Fruit fly (Drosophila melanogaster) whole organism, embryonic: Measurements from ENCODE around the gene CG32459.

ENCODE experiments used
- Abd-B ChIP-seq: fragments of 200-800 bp; sonication (Bioruptor generic); optimal IDR thresholded peaks from 2 replicates; lab custom pipeline; 2018; ENCODE audit warnings: missing biosample characterization, mild to moderate bottlenecking, missing genetic modification characterization, moderate library complexity
- Atf-2 ChIP-seq: fragments of 200-800 bp; sonication (Bioruptor generic); optimal IDR thresholded peaks from 2 replicates; lab custom pipeline; 2016; ENCODE audit warnings: missing biosample characterization, missing genetic modification characterization
- Atf3 ChIP-seq: fragments of 200-800 bp; sonication (Bioruptor generic); optimal IDR thresholded peaks from 3 replicates; lab custom pipeline; 2016; ENCODE audit warnings: missing biosample characterization, missing genetic modification characterization
- B-H2 ChIP-seq: fragments of 200-800 bp; sonication (Bioruptor generic); optimal IDR thresholded peaks from 2 replicates; lab custom pipeline; 2018; ENCODE audit warnings: missing biosample characterization, mild to moderate bottlenecking, missing genetic modification characterization
- Bdp1 ChIP-seq: fragments of 200-800 bp; sonication (Bioruptor generic); optimal IDR thresholded peaks from 3 replicates; lab custom pipeline; 2016; ENCODE audit warnings: missing biosample characterization, missing genetic modification characterization
- CG10274 ChIP-seq: fragments of 200-800 bp; sonication (Bioruptor generic); optimal IDR thresholded peaks from 3 replicates; lab custom pipeline; 2017; ENCODE audit warnings: missing biosample characterization, mild to moderate bottlenecking, missing genetic modification characterization
- CG10959 ChIP-seq: fragments of 200-800 bp; sonication (Bioruptor generic); IDR thresholded peaks from 2 replicates; pipeline ENCODE4 v1.3.6; 2022; ENCODE audit warnings: missing biosample characterization, missing genetic modification characterization
- CG12744 ChIP-seq: fragments of 200-800 bp; sonication (Bioruptor generic); optimal IDR thresholded peaks from 2 replicates; lab custom pipeline; 2016; ENCODE audit warnings: missing biosample characterization, missing genetic modification characterization
- CG14050 ChIP-seq: fragments of 200-800 bp; sonication (Bioruptor generic); IDR thresholded peaks from 3 replicates; pipeline ENCODE4 v1.3.6; 2022; ENCODE audit warnings: missing biosample characterization, missing genetic modification characterization
- CG17186 ChIP-seq: fragments of 200-800 bp; sonication (Bioruptor generic); optimal IDR thresholded peaks from 3 replicates; lab custom pipeline; 2017; ENCODE audit warnings: missing biosample characterization, missing genetic modification reagents, missing genetic modification characterization
- CG2712 ChIP-seq: fragments of 200-800 bp; optimal IDR thresholded peaks from 3 replicates; lab custom pipeline; 2019; ENCODE audit warnings: missing biosample characterization, mild to moderate bottlenecking, missing genetic modification characterization, moderate library complexity
- CG3838 ChIP-seq: fragments of 200-800 bp; sonication (Bioruptor generic); optimal IDR thresholded peaks from 3 replicates; lab custom pipeline; 2016; ENCODE audit warnings: missing biosample characterization, missing genetic modification characterization
- CG4282 ChIP-seq: fragments of 200-800 bp; sonication (Bioruptor generic); optimal IDR thresholded peaks from 2 replicates; lab custom pipeline; 2016; ENCODE audit warnings: missing biosample characterization, missing genetic modification characterization
- CG4328 ChIP-seq: fragments of 200-800 bp; sonication (Bioruptor generic); optimal IDR thresholded peaks from 3 replicates; lab custom pipeline; 2017; ENCODE audit warnings: missing biosample characterization, missing genetic modification reagents, missing genetic modification characterization
- CG4854 ChIP-seq: fragments of 200-800 bp; sonication (Bioruptor generic); optimal IDR thresholded peaks from 2 replicates; lab custom pipeline; 2016; ENCODE audit warnings: missing biosample characterization, missing genetic modification characterization, inconsistent platforms
- CG5180 ChIP-seq: fragments of 200-800 bp; sonication (Bioruptor generic); optimal IDR thresholded peaks from 3 replicates; lab custom pipeline; 2017; ENCODE audit warnings: missing biosample characterization, missing genetic modification characterization, mild to moderate bottlenecking, moderate library complexity, missing genetic modification reagents
- CG6854 ChIP-seq: fragments of 200-800 bp; sonication (Bioruptor generic); optimal IDR thresholded peaks from 3 replicates; lab custom pipeline; 2017; ENCODE audit warnings: missing biosample characterization, mild to moderate bottlenecking, missing genetic modification characterization
- CG8944 ChIP-seq: fragments of 200-800 bp; sonication (Bioruptor generic); optimal IDR thresholded peaks from 3 replicates; lab custom pipeline; 2016; ENCODE audit warnings: missing biosample characterization, missing genetic modification characterization
- D ChIP-seq, 2 experiments: fragments of 200-800 bp in 1 of 2; fragments of >200 bp in 1 of 2; sonication (Bioruptor generic) in 1 of 2; optimal IDR thresholded peaks; 2 replicates in 1 of 2; 3 replicates in 1 of 2; lab custom pipeline; 2017; ENCODE audit warnings: mild to moderate bottlenecking in 1 of 2, missing biosample characterization in 1 of 2, missing genetic modification characterization in 1 of 2, missing genetic modification reagents in 1 of 2
- Dbx ChIP-seq: fragments of 200-800 bp; sonication (Bioruptor generic); IDR thresholded peaks from 3 replicates; pipeline ENCODE4 v1.3.6; 2022; ENCODE audit warnings: missing biosample characterization, missing genetic modification characterization
- Dref ChIP-seq: fragments of 200-800 bp; sonication (Bioruptor generic); IDR thresholded peaks from 2 replicates; pipeline ENCODE4 v1.3.6; 2022; ENCODE audit warnings: missing biosample characterization, missing genetic modification characterization
- Fer2 ChIP-seq: fragments of 200-800 bp; sonication (Bioruptor generic); optimal IDR thresholded peaks from 2 replicates; lab custom pipeline; 2018; ENCODE audit warnings: missing biosample characterization, mild to moderate bottlenecking, missing genetic modification characterization, moderate library complexity
- H15 ChIP-seq: fragments of 200-800 bp; sonication (Bioruptor generic); IDR thresholded peaks from 3 replicates; pipeline ENCODE4 v1.3.6; 2022; ENCODE audit warnings: missing biosample characterization, missing genetic modification characterization
- HmgZ ChIP-seq: fragments of 200-800 bp; sonication (Bioruptor generic); optimal IDR thresholded peaks from 2 replicates; lab custom pipeline; 2018; ENCODE audit warnings: missing biosample characterization, mild to moderate bottlenecking, missing genetic modification characterization
- Hmx ChIP-seq: fragments of 200-800 bp; sonication (Bioruptor generic); optimal IDR thresholded peaks from 2 replicates; lab custom pipeline; 2016; ENCODE audit warnings: missing biosample characterization, missing genetic modification characterization
- Spps ChIP-seq: fragments of 200-800 bp; sonication (Bioruptor generic); optimal IDR thresholded peaks from 2 replicates; lab custom pipeline; 2018; ENCODE audit warnings: missing biosample characterization, mild to moderate bottlenecking, missing genetic modification characterization
- Sry-β ChIP-seq: fragments of 200-800 bp; sonication (Bioruptor generic); optimal IDR thresholded peaks from 2 replicates; lab custom pipeline; 2018; ENCODE audit warnings: missing biosample characterization, mild to moderate bottlenecking, missing genetic modification characterization, moderate library complexity
- Sry-δ ChIP-seq: fragments of 200-800 bp; sonication (Bioruptor generic); optimal IDR thresholded peaks from 2 replicates; lab custom pipeline; 2016; ENCODE audit warnings: missing biosample characterization, missing genetic modification characterization
- Taf1 ChIP-seq: fragments of 200-800 bp; sonication (Bioruptor generic); IDR thresholded peaks from 2 replicates; pipeline ENCODE4 v1.3.6; 2022; ENCODE audit warnings: missing biosample characterization, missing genetic modification characterization
- Tbp ChIP-seq: fragments of >200 bp; optimal IDR thresholded peaks from 2 replicates; lab custom pipeline; 2018; ENCODE audit warnings: missing biosample characterization, missing genetic modification characterization
- Xbp1 ChIP-seq: fragments of 200-800 bp; sonication (Bioruptor generic); optimal IDR thresholded peaks from 3 replicates; lab custom pipeline; 2016; ENCODE audit warnings: missing biosample characterization, mild to moderate bottlenecking, missing genetic modification characterization
- abd-A ChIP-seq: fragments of 200-800 bp; sonication (Bioruptor generic); optimal IDR thresholded peaks from 3 replicates; lab custom pipeline; 2019; ENCODE audit warnings: missing biosample characterization, mild to moderate bottlenecking, missing genetic modification characterization, moderate library complexity
- ac ChIP-seq: fragments of 200-800 bp; sonication (Bioruptor generic); optimal IDR thresholded peaks from 3 replicates; lab custom pipeline; 2017; ENCODE audit warnings: missing biosample characterization, mild to moderate bottlenecking, missing genetic modification characterization
- ap ChIP-seq: fragments of 200-800 bp; sonication (Bioruptor generic); IDR thresholded peaks from 2 replicates; pipeline ENCODE4 v1.3.6; 2022; ENCODE audit warnings: missing biosample characterization, missing genetic modification characterization
- crp ChIP-seq, 2 experiments: fragments of 200-800 bp; sonication (Bioruptor generic); optimal IDR thresholded peaks; 2 replicates in 1 of 2; 3 replicates in 1 of 2; lab custom pipeline; 2017; ENCODE audit warnings: missing biosample characterization in 2 of 2, missing genetic modification characterization in 2 of 2, mild to moderate bottlenecking in 1 of 2, moderate library complexity in 1 of 2
- dimm ChIP-seq: fragments of 200-800 bp; sonication (Bioruptor generic); IDR thresholded peaks from 2 replicates; pipeline ENCODE4 v1.3.6; 2022; ENCODE audit warnings: missing biosample characterization, missing genetic modification characterization
- exex ChIP-seq: fragments of 200-800 bp; sonication (Bioruptor generic); optimal IDR thresholded peaks from 4 replicates; lab custom pipeline; 2018; ENCODE audit warnings: missing biosample characterization, mild to moderate bottlenecking, missing genetic modification characterization, moderate library complexity
- gce ChIP-seq: fragments of 200-800 bp; sonication (Bioruptor generic); IDR thresholded peaks from 3 replicates; pipeline ENCODE4 v1.3.6; 2022; ENCODE audit warnings: missing biosample characterization, missing genetic modification characterization
- gem ChIP-seq: fragments of 200-800 bp; sonication (Bioruptor generic); optimal IDR thresholded peaks from 2 replicates; lab custom pipeline; 2019; ENCODE audit warnings: missing biosample characterization, mild to moderate bottlenecking, missing genetic modification characterization, moderate library complexity
- ham ChIP-seq: fragments of 200-800 bp; sonication (Bioruptor generic); IDR thresholded peaks from 2 replicates; pipeline ENCODE4 v1.3.6; 2022; ENCODE audit warnings: missing biosample characterization, missing genetic modification characterization
- inv ChIP-seq: fragments of 200-800 bp; sonication (Bioruptor generic); IDR thresholded peaks from 2 replicates; pipeline ENCODE4 v1.3.6; 2022; ENCODE audit warnings: missing biosample characterization, missing genetic modification characterization; ENCODE audit not compliant: partially characterized antibody
- klu ChIP-seq: fragments of 200-800 bp; sonication (Bioruptor generic); IDR thresholded peaks from 2 replicates; pipeline ENCODE4 v1.3.6; 2022; ENCODE audit warnings: missing biosample characterization, missing genetic modification characterization
- lola ChIP-seq, 3 experiments: fragments of >200 bp in 2 of 3; fragments of 200-800 bp in 1 of 3; sonication (Bioruptor generic) in 1 of 3; optimal IDR thresholded peaks; 2 replicates each; lab custom pipeline; 2017 to 2019; ENCODE audit warnings: missing biosample characterization in 3 of 3, missing genetic modification characterization in 3 of 3, mild to moderate bottlenecking in 1 of 3, moderate library complexity in 1 of 3
- nom ChIP-seq: fragments of 200-800 bp; sonication (Bioruptor generic); optimal IDR thresholded peaks from 2 replicates; lab custom pipeline; 2017; ENCODE audit warnings: missing biosample characterization, missing genetic modification characterization, mild to moderate bottlenecking, moderate library complexity, missing genetic modification reagents
- pita ChIP-seq: fragments of 200-800 bp; sonication (Bioruptor generic); optimal IDR thresholded peaks from 2 replicates; lab custom pipeline; 2017; ENCODE audit warnings: missing biosample characterization, mild to moderate bottlenecking, missing genetic modification characterization
- tin ChIP-seq: fragments of 200-800 bp; sonication (Bioruptor generic); optimal IDR thresholded peaks from 3 replicates; lab custom pipeline; 2016; ENCODE audit warnings: missing biosample characterization, missing genetic modification characterization
- unc-4 ChIP-seq: fragments of 200-800 bp; sonication (Bioruptor generic); IDR thresholded peaks from 2 replicates; pipeline ENCODE4 v1.3.6; 2022; ENCODE audit warnings: missing biosample characterization, missing genetic modification characterization; ENCODE audit not compliant: partially characterized antibody
- wdn ChIP-seq: fragments of 200-800 bp; sonication (Bioruptor generic); IDR thresholded peaks from 2 replicates; pipeline ENCODE4 v1.3.6; 2022; ENCODE audit warnings: missing biosample characterization, missing genetic modification characterization

The CG32459 gene

DNA sequence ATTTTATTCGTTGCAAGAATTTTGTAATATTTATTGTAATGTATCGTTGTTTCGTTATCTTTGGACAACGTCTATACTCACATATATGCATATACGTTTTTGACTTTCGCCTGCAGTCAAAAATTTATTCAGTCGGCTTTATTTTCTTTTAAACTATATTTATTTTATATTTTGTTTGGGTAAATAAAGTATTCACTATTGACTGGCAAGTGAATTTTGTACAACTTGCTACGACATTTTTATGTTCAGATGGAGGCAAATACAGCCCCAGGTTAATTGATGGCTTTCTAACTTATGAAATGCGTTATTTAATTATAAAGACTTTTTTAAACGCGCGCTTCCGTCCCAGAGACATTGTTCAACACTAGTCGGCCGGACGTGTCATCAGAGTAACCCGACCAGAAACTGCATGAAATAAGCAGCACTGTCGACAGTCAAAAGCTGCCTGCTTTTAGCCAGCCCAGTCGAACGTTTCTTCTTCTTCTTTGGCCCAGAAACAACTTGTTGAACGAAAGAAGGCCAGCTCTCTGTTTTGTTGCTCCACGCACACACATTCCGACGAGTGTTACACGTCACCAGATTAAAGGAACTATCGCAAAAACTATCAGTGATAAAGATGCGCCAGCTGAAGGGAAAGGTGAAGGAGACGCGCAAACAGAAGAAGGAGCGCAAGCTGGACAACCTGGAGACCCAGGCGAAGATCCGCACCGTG, 7.7 kb upstream of the CG32459 start, which contains the start of gene CG33169 (continued):
- TF ChIP-seq Atf-2 (GFP tag; lab: Kevin White, UChicago) = peak; percentile 77
- peak; percentile 90 for TF ChIP-seq CG17186 (GFP tag; lab: Kevin White, UChicago)
- TF ChIP-seq unc-4 (GFP tag; lab: Robert Waterston, UW) = peak; percentile 57
- peak; percentile 97 for TF ChIP-seq HmgZ (tag; lab: Kevin White, UChicago)
- peak; percentile 78 for TF ChIP-seq klu (GFP tag; lab: Robert Waterston, UW)
- peak; percentile 56 for TF ChIP-seq CG10959 (GFP tag; lab: Robert Waterston, UW)
- peak; percentile 82 for TF ChIP-seq CG4328 (GFP tag; lab: Kevin White, UChicago)
- peak; percentile 84 for TF ChIP-seq CG4282 (GFP tag; lab: Kevin White, UChicago)
- TF ChIP-seq pita (GFP tag; lab: Kevin White, UChicago) = no peak
- TF ChIP-seq Taf1 (GFP tag; lab: Robert Waterston, UW) = no peak
- no peak for TF ChIP-seq ac (GFP tag; lab: Kevin White, UChicago)
- peak; percentile 60 for TF ChIP-seq CG14050
- TF ChIP-seq CG4854 (GFP tag; lab: Kevin White, UChicago) = peak; percentile 85
- no peak for TF ChIP-seq abd-A (tag; lab: Kevin White, UChicago)
- peak in 1 of 3 experiments; percentile 17 for TF ChIP-seq lola (GFP tag; optimal IDR thresholded peaks at IDR 0.05; lab: Kevin White, UChicago)
- peak; percentile 72; the same call in 2 of the 3 replicates for TF ChIP-seq gce (GFP tag; lab: Robert Waterston, UW)
- 0 out of 2 replicates have a peak, but pooled peaks have one; percentile 28 for TF ChIP-seq ap
- peak; percentile 76 for TF ChIP-seq CG2712 (tag; lab: Kevin White, UChicago)
- peak; percentile 67 for TF ChIP-seq Fer2 (tag; lab: Kevin White, UChicago)
- peak; percentile 60 for TF ChIP-seq Dref (GFP tag; lab: Robert Waterston, UW)
- TF ChIP-seq H15 = peak; percentile 88
- peak; percentile 28 for TF ChIP-seq CG6854 (GFP tag; lab: Kevin White, UChicago)
- TF ChIP-seq Abd-B (GFP tag; lab: Kevin White, UChicago) = peak; percentile 77
- TF ChIP-seq Sry-δ (GFP tag; lab: Kevin White, UChicago) = peak; percentile 83
- peak; percentile 90 for TF ChIP-seq CG8944 (GFP tag; lab: Kevin White, UChicago)
- peak; percentile 77 for TF ChIP-seq CG12744 (GFP tag; lab: Kevin White, UChicago)
- TF ChIP-seq inv (GFP tag; lab: Robert Waterston, UW) = peak; percentile 61
- peak; percentile 79 for TF ChIP-seq tin (GFP tag; lab: Kevin White, UChicago)
- peak; percentile 95 for TF ChIP-seq B-H2 (GFP tag; lab: Kevin White, UChicago)
- peak; percentile 79 for TF ChIP-seq wdn (GFP tag; lab: Robert Waterston, UW)
- peak; percentile 94 for TF ChIP-seq Xbp1 (GFP tag; lab: Kevin White, UChicago)
- TF ChIP-seq Hmx (GFP tag; lab: Kevin White, UChicago) = no peak
- TF ChIP-seq gem = no peak
- no peak for TF ChIP-seq D (optimal IDR thresholded peaks at IDR 0.05; lab: Kevin White, UChicago)
- no peak for TF ChIP-seq D (GFP tag; optimal IDR thresholded peaks at IDR 0.05; lab: Kevin White, UChicago)
- peak; percentile 41; the same call in 1 of the 2 replicates for TF ChIP-seq dimm (GFP tag; lab: Robert Waterston, UW)
- TF ChIP-seq Sry-β (GFP tag; lab: Kevin White, UChicago) = peak; percentile 23
- no peak for TF ChIP-seq exex
- peak; percentile 53 for TF ChIP-seq CG10274 (GFP tag; lab: Kevin White, UChicago)
- TF ChIP-seq Bdp1 = peak; percentile 85
- no peak for TF ChIP-seq Tbp (GFP tag; lab: Kevin White, UChicago)
- peak in 1 of 2 experiments; percentile 78 for TF ChIP-seq crp (GFP tag; optimal IDR thresholded peaks at IDR 0.05; lab: Kevin White, UChicago)
- peak; percentile 90 for TF ChIP-seq CG5180 (GFP tag; lab: Kevin White, UChicago)
- TF ChIP-seq Dbx = peak; percentile 93
- TF ChIP-seq Spps = no peak
- TF ChIP-seq ham (GFP tag; lab: Robert Waterston, UW) = peak; percentile 72; the same call in 1 of the 2 replicates
- peak; percentile 58 for TF ChIP-seq nom
- TF ChIP-seq CG3838 = peak; percentile 85
- TF ChIP-seq Atf3 = peak; percentile 96
